Fruit fly (Drosophila melanogaster) whole organism: ENCODE data around the gene CG14329.

Experiments
- Dll ChIP-seq: fragments of >200 bp; optimal IDR thresholded peaks from 2 replicates; lab custom pipeline; 2017
- EcR ChIP-seq, 2 experiments: fragments of >200 bp; optimal IDR thresholded peaks; 2 replicates each; lab custom pipeline; 2017; ENCODE audit warnings: missing biosample characterization in 2 of 2, missing genetic modification characterization in 2 of 2, missing genetic modification reagents in 2 of 2
- psq ChIP-seq: fragments of >200 bp; optimal IDR thresholded peaks from 2 replicates; lab custom pipeline; 2017
- usp ChIP-seq: fragments of >200 bp; optimal IDR thresholded peaks from 2 replicates; lab custom pipeline; 2017; ENCODE audit warnings: missing biosample characterization, missing genetic modification characterization, mixed read lengths

DNA sequence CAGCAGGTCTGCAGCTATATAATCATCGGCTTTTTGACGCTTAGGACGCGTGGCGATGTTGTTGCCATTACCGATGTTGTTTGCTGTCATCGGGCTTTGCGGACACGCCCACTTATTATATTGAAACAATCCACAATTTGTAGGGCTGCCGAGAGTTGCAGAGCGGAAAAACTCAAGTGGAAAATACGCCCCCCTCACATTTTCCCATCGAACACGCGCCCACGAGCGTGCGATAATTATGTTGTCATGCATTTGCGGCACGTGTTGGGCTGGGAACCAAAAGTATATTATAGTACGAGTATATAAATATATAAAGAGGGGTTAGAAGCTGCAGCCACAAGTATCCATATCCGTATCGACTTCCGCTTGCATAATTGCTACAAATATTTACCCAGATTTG, 20.4 kb upstream of the CG14329 start:
- TF ChIP-seq Dll (lab: Kevin White, UChicago) (no peak), EcR (GFP tag; optimal IDR thresholded peaks at IDR 0.05; lab: Kevin White, UChicago) (no peak), psq (lab: Kevin White, UChicago) (no peak), usp (no peak)
